Fruit fly (Drosophila melanogaster): ENCODE measurements around the gene ppk5.
A peak's percentile ranks its signal among the peaks of the same experiment; 100 is the strongest.

Gene ppk5

DNA sequence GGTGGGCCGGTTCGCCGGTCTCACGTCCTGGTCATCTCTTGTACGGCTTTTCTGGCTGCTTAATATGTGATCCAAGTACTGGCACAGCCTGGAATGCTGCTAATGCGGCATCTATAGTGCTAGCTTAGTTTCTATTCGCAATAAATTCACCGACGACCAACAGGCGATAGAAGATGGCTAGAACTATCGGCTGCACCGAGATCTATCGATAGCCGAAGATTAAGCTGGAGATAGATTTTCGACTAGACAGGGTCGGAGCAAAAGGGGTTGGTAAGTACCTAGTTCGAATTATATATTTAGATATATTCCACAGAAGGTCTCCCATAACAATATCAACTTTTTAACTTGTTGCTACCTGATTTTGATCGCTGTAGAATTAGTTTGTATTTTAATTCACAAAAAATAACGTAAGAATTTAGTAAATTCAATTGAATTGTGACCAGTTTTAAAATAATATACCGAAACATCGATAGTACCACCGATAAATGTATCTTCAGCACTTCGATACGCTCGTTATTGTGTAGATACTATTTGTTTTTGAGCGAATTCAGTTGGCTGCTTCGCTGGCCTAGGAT is 27.0 kb upstream of the ppk5 start, which contains the start of the genes Glg1 and M6 (continued):
- no peak for TF ChIP-seq Dfd (GFP tag; optimal IDR thresholded peaks at IDR 0.05)
- TF ChIP-seq CrebA (GFP tag; optimal IDR thresholded peaks at IDR 0.05; ENCODE audit: borderline replicate concordance), result no peak
- no peak for TF ChIP-seq jim (GFP tag; optimal IDR thresholded peaks at IDR 0.05)
- TF ChIP-seq Jra (GFP tag; optimal IDR thresholded peaks at IDR 0.05), result peak; percentile 60
- no peak for TF ChIP-seq dl (GFP tag; optimal IDR thresholded peaks at IDR 0.05; ENCODE audit: insufficient read depth in 1 of 2, partially characterized antibody in 2 of 2)
- no peak for TF ChIP-seq tai (GFP tag; optimal IDR thresholded peaks at IDR 0.05)
- peak; percentile 59 for TF ChIP-seq psq (GFP tag; optimal IDR thresholded peaks at IDR 0.05)
- TF ChIP-seq Hr78 (GFP tag; optimal IDR thresholded peaks at IDR 0.05), result no peak
- TF ChIP-seq Mio (GFP tag; optimal IDR thresholded peaks at IDR 0.05), result no peak
- peak; percentile 25 for TF ChIP-seq Myc (optimal IDR thresholded peaks at IDR 0.05)

DNA sequence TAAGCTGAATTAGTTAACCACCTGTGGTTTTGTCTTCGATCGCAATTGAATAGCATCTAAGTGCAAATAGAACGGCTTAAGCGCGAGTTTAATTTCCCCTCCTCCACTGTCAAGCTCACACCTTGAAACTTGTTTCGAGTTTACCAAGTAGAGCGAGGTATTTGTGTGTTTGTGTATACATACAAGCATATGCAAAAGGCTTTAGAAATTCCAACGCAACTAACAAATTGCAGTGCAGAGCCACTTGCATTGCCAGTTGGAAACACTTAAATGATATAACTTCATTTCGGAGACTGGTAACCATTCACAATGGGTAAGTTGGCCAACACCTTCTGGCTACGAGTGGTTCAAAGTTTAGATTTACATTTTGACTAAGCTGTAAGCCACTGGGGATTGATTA is 26.5 kb upstream of the ppk5 start:
- TF ChIP-seq Abd-B (GFP tag; optimal IDR thresholded peaks at IDR 0.05) (no peak), GATAd (GFP tag; optimal IDR thresholded peaks at IDR 0.05) (no peak), Dif (GFP tag; optimal IDR thresholded peaks at IDR 0.05; ENCODE audit: partially characterized antibody) (no peak), h (GFP tag; optimal IDR thresholded peaks at IDR 0.05) (no peak), Vsx2 (GFP tag; optimal IDR thresholded peaks at IDR 0.05; ENCODE audit: partially characterized antibody) (no peak), Rel (GFP tag; optimal IDR thresholded peaks at IDR 0.05) (no peak), Rel (tag; optimal IDR thresholded peaks at IDR 0.05) (no peak), woc (GFP tag; optimal IDR thresholded peaks at IDR 0.05) (no peak), sv (GFP tag; optimal IDR thresholded peaks at IDR 0.05) (no peak), brk (GFP tag; optimal IDR thresholded peaks at IDR 0.05) (no peak), Hr83 (GFP tag; optimal IDR thresholded peaks at IDR 0.05; ENCODE audit: poor library complexity, severe bottlenecking) (no peak), ey (GFP tag; optimal IDR thresholded peaks at IDR 0.05) (no peak), psq (GFP tag; optimal IDR thresholded peaks at IDR 0.05) (no peak), lola (GFP tag; optimal IDR thresholded peaks at IDR 0.05) (no peak), fru (GFP tag; optimal IDR thresholded peaks at IDR 0.05) (no peak), foxo (GFP tag; optimal IDR thresholded peaks at IDR 0.05) (no peak), tai (GFP tag; optimal IDR thresholded peaks at IDR 0.05) (no peak)

DNA sequence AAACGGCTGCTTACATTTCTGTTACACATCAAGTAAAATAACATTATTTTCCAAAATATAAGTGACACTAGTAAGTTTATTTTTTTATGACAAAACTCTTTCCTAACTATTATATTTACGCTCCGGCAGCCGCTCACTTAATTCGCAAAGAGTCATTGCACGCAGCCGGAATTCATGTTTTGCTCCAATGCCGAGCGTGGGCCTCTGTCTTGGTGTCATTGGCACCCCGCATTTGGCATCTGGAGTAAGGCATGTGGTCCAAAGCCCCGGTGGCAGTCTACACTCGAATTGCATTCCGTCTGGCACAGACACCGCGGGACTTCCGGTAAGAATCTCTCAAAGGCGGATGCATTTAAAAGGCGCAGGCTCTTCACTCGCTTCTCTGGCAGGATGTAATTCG is 25.8 kb upstream of the ppk5 start:
- TF ChIP-seq CG32264 (GFP tag; optimal IDR thresholded peaks at IDR 0.05) (no peak), CrebA (GFP tag; optimal IDR thresholded peaks at IDR 0.05; ENCODE audit: borderline replicate concordance) (no peak), Rel (GFP tag; optimal IDR thresholded peaks at IDR 0.05) (no peak), Rel (tag; optimal IDR thresholded peaks at IDR 0.05) (no peak), Dfd (GFP tag; optimal IDR thresholded peaks at IDR 0.05) (no peak), tai (GFP tag; optimal IDR thresholded peaks at IDR 0.05) (no peak), Hnf4 (GFP tag; optimal IDR thresholded peaks at IDR 0.05) (no peak), Hr83 (GFP tag; optimal IDR thresholded peaks at IDR 0.05; ENCODE audit: poor library complexity, severe bottlenecking) (no peak)

DNA sequence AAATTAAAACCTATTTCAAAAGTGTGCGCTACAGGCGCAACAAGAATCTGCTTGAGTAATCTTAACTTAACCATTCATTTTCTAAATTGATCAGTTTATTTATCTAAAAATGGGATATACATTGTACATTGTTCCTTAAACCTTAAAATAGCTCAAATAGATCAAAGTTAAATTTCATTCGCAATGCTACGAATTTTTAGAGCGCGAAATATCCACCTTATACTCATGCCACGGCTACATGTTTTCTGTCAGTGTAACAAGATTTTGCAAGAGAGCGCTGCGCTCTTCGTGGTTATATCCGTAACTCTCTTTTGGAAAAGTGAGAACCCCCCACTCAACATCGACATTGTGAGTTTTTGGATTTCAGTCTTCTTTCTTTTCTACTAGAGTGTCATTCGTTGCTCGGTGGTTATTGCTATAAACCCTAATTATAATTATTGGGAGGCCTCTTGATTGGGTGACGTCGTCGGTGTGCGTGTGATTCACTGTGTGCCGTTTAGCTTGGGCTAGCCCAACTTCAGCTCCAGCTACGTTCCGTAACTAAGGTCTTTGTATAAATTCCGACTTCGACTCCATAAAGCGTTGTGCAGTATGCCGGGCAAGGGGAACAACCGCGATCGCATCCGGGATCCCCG is 24.9 kb upstream of the ppk5 start:
- no peak for TF ChIP-seq Rel (GFP tag; optimal IDR thresholded peaks at IDR 0.05)
- TF ChIP-seq Rel (tag; optimal IDR thresholded peaks at IDR 0.05), result peak; percentile 65
- TF ChIP-seq foxo (GFP tag; optimal IDR thresholded peaks at IDR 0.05), result peak in 1 of 2 experiments; percentile 47
- TF ChIP-seq OdsH (GFP tag; optimal IDR thresholded peaks at IDR 0.05), result no peak
- TF ChIP-seq HLH106 (tag; optimal IDR thresholded peaks at IDR 0.05), result peak; percentile 6
- TF ChIP-seq lola (GFP tag; optimal IDR thresholded peaks at IDR 0.05), result no peak
- no peak for TF ChIP-seq Jra (GFP tag; optimal IDR thresholded peaks at IDR 0.05)
- no peak for TF ChIP-seq CG32264 (GFP tag; optimal IDR thresholded peaks at IDR 0.05)
- peak; percentile 41 for TF ChIP-seq Dif (GFP tag; optimal IDR thresholded peaks at IDR 0.05; ENCODE audit: partially characterized antibody)
- TF ChIP-seq psq (GFP tag; optimal IDR thresholded peaks at IDR 0.05), result no peak
- TF ChIP-seq Mio (GFP tag; optimal IDR thresholded peaks at IDR 0.05), result no peak
- TF ChIP-seq br (GFP tag; optimal IDR thresholded peaks at IDR 0.05), result no peak
- no peak for TF ChIP-seq GATAd (GFP tag; optimal IDR thresholded peaks at IDR 0.05)
- peak; percentile 3 for TF ChIP-seq Sp1 (GFP tag; optimal IDR thresholded peaks at IDR 0.05)
- TF ChIP-seq N (GFP tag; optimal IDR thresholded peaks at IDR 0.05), result no peak
- TF ChIP-seq dl (GFP tag; optimal IDR thresholded peaks at IDR 0.05; ENCODE audit: insufficient read depth in 1 of 2, partially characterized antibody in 2 of 2), result peak in 1 of 2 experiments; percentile 64
- peak; percentile 18 for TF ChIP-seq woc (GFP tag; optimal IDR thresholded peaks at IDR 0.05)
- no peak for TF ChIP-seq sage (GFP tag; optimal IDR thresholded peaks at IDR 0.05)
- no peak for TF ChIP-seq Abd-B (GFP tag; optimal IDR thresholded peaks at IDR 0.05)
- TF ChIP-seq Myc (optimal IDR thresholded peaks at IDR 0.05), result no peak
- peak; percentile 37 for TF ChIP-seq brk (GFP tag; optimal IDR thresholded peaks at IDR 0.05)
- no peak for TF ChIP-seq pan (optimal IDR thresholded peaks at IDR 0.05)
- TF ChIP-seq tai (GFP tag; optimal IDR thresholded peaks at IDR 0.05), result no peak
- no peak for TF ChIP-seq Hr83 (GFP tag; optimal IDR thresholded peaks at IDR 0.05; ENCODE audit: poor library complexity, severe bottlenecking)
- no peak for TF ChIP-seq CrebA (GFP tag; optimal IDR thresholded peaks at IDR 0.05; ENCODE audit: borderline replicate concordance)
- TF ChIP-seq usp (GFP tag; optimal IDR thresholded peaks at IDR 0.05), result no peak
- TF ChIP-seq Dfd (GFP tag; optimal IDR thresholded peaks at IDR 0.05), result no peak
- no peak for TF ChIP-seq Vsx2 (GFP tag; optimal IDR thresholded peaks at IDR 0.05; ENCODE audit: partially characterized antibody)
- TF ChIP-seq Hr78 (GFP tag; optimal IDR thresholded peaks at IDR 0.05), result no peak
- TF ChIP-seq fru (GFP tag; optimal IDR thresholded peaks at IDR 0.05), result peak; percentile 19
- peak; percentile 39 for TF ChIP-seq rgr (GFP tag; optimal IDR thresholded peaks at IDR 0.05)
- no peak for TF ChIP-seq jim (GFP tag; optimal IDR thresholded peaks at IDR 0.05)
- no peak for TF ChIP-seq dmrt93B (GFP tag; optimal IDR thresholded peaks at IDR 0.05)
- peak; percentile 33 for TF ChIP-seq ey (GFP tag; optimal IDR thresholded peaks at IDR 0.05)
- TF ChIP-seq h (GFP tag; optimal IDR thresholded peaks at IDR 0.05), result peak; percentile 52
- no peak for TF ChIP-seq sv (GFP tag; optimal IDR thresholded peaks at IDR 0.05)
- no peak for TF ChIP-seq dsf (GFP tag; optimal IDR thresholded peaks at IDR 0.05; ENCODE audit: borderline replicate concordance)

All from whole organism, wandering third instar larva.